Fruit fly (Drosophila melanogaster) whole organism, embryonic: ENCODE measurements around the gene CG15764.

Experiments used
- Atf6 ChIP-seq: fragments of 200-800 bp; sonication (Bioruptor generic); IDR thresholded peaks from 2 replicates; pipeline ENCODE4 v1.3.6; 2022; ENCODE audit warnings: missing biosample characterization, missing genetic modification characterization
- CG10431 ChIP-seq: fragments of 200-800 bp; sonication (Bioruptor generic); optimal IDR thresholded peaks from 3 replicates; lab custom pipeline; 2018; ENCODE audit warnings: missing biosample characterization, mild to moderate bottlenecking, missing genetic modification characterization
- CG13296 ChIP-seq: fragments of 200-800 bp; sonication (Bioruptor generic); optimal IDR thresholded peaks from 3 replicates; lab custom pipeline; 2018; ENCODE audit warnings: missing biosample characterization, mild to moderate bottlenecking, missing genetic modification characterization
- CG15073 ChIP-seq: fragments of 200-800 bp; sonication (Bioruptor generic); optimal IDR thresholded peaks from 2 replicates; lab custom pipeline; 2016; ENCODE audit warnings: missing biosample characterization, missing genetic modification characterization
- CG1602 ChIP-seq: fragments of 200-800 bp; sonication (Bioruptor generic); optimal IDR thresholded peaks from 3 replicates; lab custom pipeline; 2016; ENCODE audit warnings: missing biosample characterization, missing genetic modification characterization
- CG1647 ChIP-seq: fragments of 200-800 bp; sonication (Bioruptor generic); optimal IDR thresholded peaks from 3 replicates; lab custom pipeline; 2016; ENCODE audit warnings: missing biosample characterization, missing genetic modification characterization
- CG16815 ChIP-seq: fragments of 200-800 bp; sonication (Bioruptor generic); optimal IDR thresholded peaks from 3 replicates; lab custom pipeline; 2017; ENCODE audit warnings: missing biosample characterization, mild to moderate bottlenecking, missing genetic modification characterization
- CG17186 ChIP-seq: fragments of 200-800 bp; sonication (Bioruptor generic); optimal IDR thresholded peaks from 3 replicates; lab custom pipeline; 2017; ENCODE audit warnings: missing biosample characterization, missing genetic modification reagents, missing genetic modification characterization
- CG17359 ChIP-seq: fragments of 200-800 bp; sonication (Bioruptor generic); optimal IDR thresholded peaks from 3 replicates; lab custom pipeline; 2018; ENCODE audit warnings: missing biosample characterization, mild to moderate bottlenecking, missing genetic modification characterization, moderate library complexity
- CG17612 ChIP-seq: fragments of 200-800 bp; sonication (Bioruptor generic); IDR thresholded peaks from 2 replicates; pipeline ENCODE4 v1.3.6; 2022; ENCODE audit warnings: missing biosample characterization, missing genetic modification characterization
- CG18011 ChIP-seq: fragments of 200-800 bp; sonication (Bioruptor generic); optimal IDR thresholded peaks from 2 replicates; lab custom pipeline; 2017; ENCODE audit warnings: missing biosample characterization, missing genetic modification characterization, mild to moderate bottlenecking, moderate library complexity, missing genotype
- CG18764 ChIP-seq: fragments of 200-800 bp; sonication (Bioruptor generic); optimal IDR thresholded peaks from 3 replicates; lab custom pipeline; 2016; ENCODE audit warnings: missing biosample characterization, missing genetic modification characterization
- CG2120 ChIP-seq: fragments of 200-800 bp; sonication (Bioruptor generic); optimal IDR thresholded peaks from 3 replicates; lab custom pipeline; 2016; ENCODE audit warnings: missing biosample characterization, missing genetic modification characterization
- CG30431 ChIP-seq: fragments of 200-800 bp; sonication (Bioruptor generic); optimal IDR thresholded peaks from 2 replicates; lab custom pipeline; 2017; ENCODE audit warnings: missing biosample characterization, missing genetic modification characterization
- CG31224 ChIP-seq: fragments of 200-800 bp; sonication (Bioruptor generic); IDR thresholded peaks from 2 replicates; pipeline ENCODE4 v1.3.6; 2022; ENCODE audit warnings: missing biosample characterization, missing genetic modification characterization
- CG5953 ChIP-seq: fragments of 200-800 bp; sonication (Bioruptor generic); IDR thresholded peaks from 2 replicates; pipeline ENCODE4 v1.3.6; 2022; ENCODE audit warnings: missing biosample characterization, missing genetic modification characterization
- CG7556 ChIP-seq: fragments of 200-800 bp; sonication (Bioruptor generic); optimal IDR thresholded peaks from 2 replicates; lab custom pipeline; 2017; ENCODE audit warnings: missing biosample characterization, mild to moderate bottlenecking, missing genetic modification characterization
- CG7963 ChIP-seq: fragments of 200-800 bp; sonication (Bioruptor generic); IDR thresholded peaks from 3 replicates; pipeline ENCODE4 v1.3.6; 2022; ENCODE audit warnings: missing biosample characterization, missing genetic modification characterization; ENCODE audit not compliant: partially characterized antibody
- CG8478 ChIP-seq: fragments of >200 bp; optimal IDR thresholded peaks from 2 replicates; lab custom pipeline; 2018
- CG9609 ChIP-seq: fragments of 200-800 bp; sonication (Bioruptor generic); optimal IDR thresholded peaks from 3 replicates; lab custom pipeline; 2016; ENCODE audit warnings: missing biosample characterization, missing genetic modification characterization
- CoRest ChIP-seq: fragments of 200-800 bp; sonication (Bioruptor generic); optimal IDR thresholded peaks from 3 replicates; lab custom pipeline; 2018; ENCODE audit warnings: missing biosample characterization, mild to moderate bottlenecking, missing genetic modification characterization, moderate library complexity
- Dll ChIP-seq: fragments of 200-800 bp; sonication (Bioruptor generic); IDR thresholded peaks from 4 replicates; pipeline ENCODE4 v1.3.6; 2022; ENCODE audit warnings: missing biosample characterization, missing genetic modification characterization; ENCODE audit not compliant: partially characterized antibody
- Doc2 ChIP-seq: fragments of 200-800 bp; sonication (Bioruptor generic); IDR thresholded peaks from 2 replicates; pipeline ENCODE4 v1.3.6; 2022; ENCODE audit warnings: missing biosample characterization, missing genetic modification characterization
- Ets97D ChIP-seq: fragments of 200-800 bp; sonication (Bioruptor generic); optimal IDR thresholded peaks from 3 replicates; lab custom pipeline; 2016; ENCODE audit warnings: missing biosample characterization, missing genetic modification characterization
- Fer3 ChIP-seq: fragments of 200-800 bp; sonication (Bioruptor generic); optimal IDR thresholded peaks from 2 replicates; lab custom pipeline; 2018; ENCODE audit warnings: missing biosample characterization, mild to moderate bottlenecking, missing genetic modification characterization, moderate library complexity
- Hmx ChIP-seq: fragments of 200-800 bp; sonication (Bioruptor generic); optimal IDR thresholded peaks from 2 replicates; lab custom pipeline; 2016; ENCODE audit warnings: missing biosample characterization, missing genetic modification characterization
- Hsf ChIP-seq: fragments of 200-800 bp; sonication (Bioruptor generic); optimal IDR thresholded peaks from 3 replicates; lab custom pipeline; 2016; ENCODE audit warnings: missing biosample characterization, missing genetic modification characterization
- Kr ChIP-seq: fragments of 200-800 bp; sonication (Bioruptor generic); optimal IDR thresholded peaks from 2 replicates; lab custom pipeline; 2017; ENCODE audit warnings: missing biosample characterization, mild to moderate bottlenecking, missing genetic modification characterization
- Lhr ChIP-seq: fragments of 200-800 bp; sonication (Bioruptor generic); optimal IDR thresholded peaks from 3 replicates; lab custom pipeline; 2017; ENCODE audit warnings: mild to moderate bottlenecking, missing biosample characterization, missing genetic modification reagents, missing genetic modification characterization
- Myb ChIP-seq: fragments of 200-800 bp; sonication (Bioruptor generic); optimal IDR thresholded peaks from 2 replicates; lab custom pipeline; 2016; ENCODE audit warnings: missing biosample characterization, missing genetic modification characterization
- Oaz ChIP-seq: fragments of 200-800 bp; sonication (Bioruptor generic); IDR thresholded peaks from 2 replicates; pipeline ENCODE4 v1.3.6; 2022; ENCODE audit warnings: missing biosample characterization, missing genetic modification characterization
- Oli ChIP-seq: fragments of 200-800 bp; sonication (Bioruptor generic); optimal IDR thresholded peaks from 2 replicates; lab custom pipeline; 2018; ENCODE audit warnings: missing biosample characterization, mild to moderate bottlenecking, missing genetic modification characterization, moderate library complexity
- Ptx1 ChIP-seq: fragments of 200-800 bp; sonication (Bioruptor generic); IDR thresholded peaks from 2 replicates; pipeline ENCODE4 v1.3.6; 2022; ENCODE audit warnings: missing biosample characterization, missing genetic modification characterization
- Rx ChIP-seq: fragments of 200-800 bp; sonication (Bioruptor generic); IDR thresholded peaks from 2 replicates; pipeline ENCODE4 v1.3.6; 2022; ENCODE audit warnings: missing biosample characterization, missing genetic modification characterization
- Spps ChIP-seq: fragments of 200-800 bp; sonication (Bioruptor generic); optimal IDR thresholded peaks from 2 replicates; lab custom pipeline; 2018; ENCODE audit warnings: missing biosample characterization, mild to moderate bottlenecking, missing genetic modification characterization
- Trl ChIP-seq, 3 experiments: fragments of >200 bp in 2 of 3; fragments of 200-800 bp in 1 of 3; sonication (Bioruptor generic) in 1 of 3; optimal IDR thresholded peaks; 2 replicates in 1 of 3; 3 replicates in 2 of 3; lab custom pipeline; 2016 to 2017; ENCODE audit warnings: missing biosample characterization in 1 of 3, missing genetic modification characterization in 1 of 3
- ac ChIP-seq: fragments of 200-800 bp; sonication (Bioruptor generic); optimal IDR thresholded peaks from 3 replicates; lab custom pipeline; 2017; ENCODE audit warnings: missing biosample characterization, mild to moderate bottlenecking, missing genetic modification characterization
- al ChIP-seq: fragments of 200-800 bp; sonication (Bioruptor generic); IDR thresholded peaks from 2 replicates; pipeline ENCODE4 v1.3.6; 2022; ENCODE audit warnings: missing biosample characterization, missing genetic modification characterization
- bowl ChIP-seq: fragments of 200-800 bp; sonication (Bioruptor generic); IDR thresholded peaks from 2 replicates; pipeline ENCODE4 v1.3.6; 2022; ENCODE audit warnings: missing biosample characterization, missing genetic modification characterization
- dan ChIP-seq: fragments of 200-800 bp; sonication (Bioruptor generic); IDR thresholded peaks from 2 replicates; pipeline ENCODE4 v1.3.6; 2022; ENCODE audit warnings: missing biosample characterization, missing genetic modification characterization
- fd102C ChIP-seq: fragments of 200-800 bp; sonication (Bioruptor generic); optimal IDR thresholded peaks from 2 replicates; lab custom pipeline; 2018; ENCODE audit warnings: missing biosample characterization, mild to moderate bottlenecking, missing genetic modification characterization, moderate library complexity
- fd64A ChIP-seq: fragments of 200-800 bp; sonication (Bioruptor generic); optimal IDR thresholded peaks from 3 replicates; lab custom pipeline; 2018; ENCODE audit warnings: missing biosample characterization, mild to moderate bottlenecking, missing genetic modification characterization
- kah ChIP-seq: fragments of 200-800 bp; sonication (Bioruptor generic); optimal IDR thresholded peaks from 2 replicates; lab custom pipeline; 2018; ENCODE audit warnings: missing biosample characterization, mild to moderate bottlenecking, missing genetic modification characterization
- pros ChIP-seq: fragments of 200-800 bp; sonication (Bioruptor generic); optimal IDR thresholded peaks from 3 replicates; lab custom pipeline; 2019; ENCODE audit warnings: missing biosample characterization, mild to moderate bottlenecking, missing genetic modification characterization, moderate library complexity
- psq ChIP-seq: fragments of 200-800 bp; sonication (Bioruptor generic); optimal IDR thresholded peaks from 2 replicates; lab custom pipeline; 2017; ENCODE audit warnings: missing biosample characterization, missing genetic modification characterization
- sd ChIP-seq: fragments of 200-800 bp; sonication (Bioruptor generic); optimal IDR thresholded peaks from 3 replicates; lab custom pipeline; 2018; ENCODE audit warnings: missing biosample characterization, mild to moderate bottlenecking, missing genetic modification characterization, moderate library complexity
- slbo ChIP-seq: fragments of 200-800 bp; sonication (Bioruptor generic); IDR thresholded peaks from 2 replicates; pipeline ENCODE4 v1.3.6; 2022; ENCODE audit warnings: missing biosample characterization, missing genetic modification characterization
- slp2 ChIP-seq: fragments of 200-800 bp; sonication (Bioruptor generic); optimal IDR thresholded peaks from 2 replicates; lab custom pipeline; 2016; ENCODE audit warnings: missing biosample characterization, missing genetic modification characterization
- toy ChIP-seq: fragments of 200-800 bp; sonication (Bioruptor generic); IDR thresholded peaks from 2 replicates; pipeline ENCODE4 v1.3.6; 2022; ENCODE audit warnings: missing biosample characterization, missing genetic modification characterization
- wek ChIP-seq: fragments of 200-800 bp; sonication (Bioruptor generic); optimal IDR thresholded peaks from 3 replicates; lab custom pipeline; 2018; ENCODE audit warnings: missing biosample characterization, mild to moderate bottlenecking, missing genetic modification characterization, moderate library complexity

Gene CG15764

dm6 chrX:5880139-5880924 lies 11.4 kb downstream of the CG15764 start (continued):
- TF ChIP-seq wek (GFP tag; lab: Kevin White, UChicago), result peak; percentile 30
- peak; percentile 55 for TF ChIP-seq CG7556 (GFP tag; lab: Kevin White, UChicago)
- TF ChIP-seq CG5953 (GFP tag; lab: Robert Waterston, UW), result no peak
- no peak for TF ChIP-seq CG18764 (GFP tag; lab: Kevin White, UChicago)
- no peak for TF ChIP-seq Hmx (GFP tag; lab: Kevin White, UChicago)
- peak; percentile 54; the same call in 1 of the 2 replicates for TF ChIP-seq Atf6 (GFP tag; lab: Robert Waterston, UW)
- no peak for TF ChIP-seq ac (GFP tag; lab: Kevin White, UChicago)
- TF ChIP-seq bowl (GFP tag; lab: Robert Waterston, UW), result no peak
- no peak for TF ChIP-seq Dll
- TF ChIP-seq CG17186, result no peak
- TF ChIP-seq fd64A, result no peak
- TF ChIP-seq CG31224 (GFP tag; lab: Robert Waterston, UW), result no peak
- peak; percentile 0 for TF ChIP-seq Myb (GFP tag; lab: Kevin White, UChicago)
- TF ChIP-seq CG17359 (tag; lab: Kevin White, UChicago), result peak; percentile 58
- TF ChIP-seq sd (tag; lab: Kevin White, UChicago), result peak; percentile 64
- peak; percentile 52 for TF ChIP-seq slbo (GFP tag; lab: Robert Waterston, UW)
- peak; percentile 58 for TF ChIP-seq CG8478 (lab: Kevin White, UChicago)
- no peak for TF ChIP-seq slp2 (GFP tag; lab: Kevin White, UChicago)
- TF ChIP-seq Oaz (GFP tag; lab: Robert Waterston, UW), result no peak
- peak; percentile 62 for TF ChIP-seq Ptx1 (GFP tag; lab: Robert Waterston, UW)
- 0 out of 2 replicates have a peak, but pooled peaks have one; percentile 5 for TF ChIP-seq Rx (GFP tag; lab: Robert Waterston, UW)
- no peak for TF ChIP-seq CG10431
- peak; percentile 49 for TF ChIP-seq Hsf (GFP tag; lab: Kevin White, UChicago)
- peak; percentile 9 for TF ChIP-seq Kr (GFP tag; lab: Kevin White, UChicago)
- TF ChIP-seq CG7963 (GFP tag; lab: Robert Waterston, UW), result no peak
- TF ChIP-seq al (GFP tag; lab: Robert Waterston, UW), result no peak
- no peak for TF ChIP-seq CG18011 (GFP tag; lab: Kevin White, UChicago)
- TF ChIP-seq psq (GFP tag; lab: Kevin White, UChicago), result peak; percentile 85
- peak; percentile 46 for TF ChIP-seq Oli (tag; lab: Kevin White, UChicago)
- no peak for TF ChIP-seq pros
- TF ChIP-seq Lhr, result no peak
- TF ChIP-seq kah (GFP tag; lab: Kevin White, UChicago), result peak; percentile 83
- no peak for TF ChIP-seq Doc2 (GFP tag; lab: Robert Waterston, UW)
- TF ChIP-seq fd102C (GFP tag; lab: Kevin White, UChicago), result peak; percentile 8
- peak; percentile 74 for TF ChIP-seq CG2120 (GFP tag; lab: Kevin White, UChicago)
- TF ChIP-seq CG1647 (GFP tag; lab: Kevin White, UChicago), result no peak
- TF ChIP-seq dan (GFP tag; lab: Robert Waterston, UW), result no peak
- TF ChIP-seq CG13296 (GFP tag; lab: Kevin White, UChicago), result peak; percentile 47
- peak; percentile 15 for TF ChIP-seq Ets97D (GFP tag; lab: Kevin White, UChicago)
- peak; percentile 13 for TF ChIP-seq CG16815 (GFP tag; lab: Kevin White, UChicago)
- TF ChIP-seq CG15073 (GFP tag; lab: Kevin White, UChicago), result no peak
- no peak for TF ChIP-seq CG1602 (GFP tag; lab: Kevin White, UChicago)
- no peak for TF ChIP-seq CG30431
- no peak for TF ChIP-seq CG17612 (GFP tag; lab: Robert Waterston, UW)
- peak; percentile 49 for TF ChIP-seq CoRest (tag; lab: Kevin White, UChicago)
- no peak for TF ChIP-seq Trl (optimal IDR thresholded peaks at IDR 0.05; lab: Kevin White, UChicago)
- TF ChIP-seq Trl (GFP tag; optimal IDR thresholded peaks at IDR 0.05; lab: Kevin White, UChicago), result peak; percentile 47
- TF ChIP-seq CG9609, result peak; percentile 28
- TF ChIP-seq Spps (tag; lab: Kevin White, UChicago), result peak; percentile 6
- peak; percentile 58 for TF ChIP-seq Fer3 (tag; lab: Kevin White, UChicago)
- no peak for TF ChIP-seq toy (GFP tag; lab: Robert Waterston, UW)
